Fruit fly (Drosophila melanogaster) whole organism: ENCODE results near the gene udt.

Experiments used
- CG8478 ChIP-seq: fragments of >200 bp; optimal IDR thresholded peaks from 2 replicates; lab custom pipeline; 2018; ENCODE audit warnings: inconsistent platforms
- Dll ChIP-seq: fragments of >200 bp; optimal IDR thresholded peaks from 2 replicates; lab custom pipeline; 2017
- EcR ChIP-seq, 2 experiments: fragments of >200 bp; optimal IDR thresholded peaks; 2 replicates each; lab custom pipeline; 2017; ENCODE audit warnings: missing biosample characterization in 2 of 2, missing genetic modification characterization in 2 of 2, missing genetic modification reagents in 2 of 2
- pan ChIP-seq: fragments of >200 bp; optimal IDR thresholded peaks from 2 replicates; lab custom pipeline; 2017
- psq ChIP-seq: fragments of >200 bp; optimal IDR thresholded peaks from 2 replicates; lab custom pipeline; 2017
- usp ChIP-seq: fragments of >200 bp; optimal IDR thresholded peaks from 2 replicates; lab custom pipeline; 2017; ENCODE audit warnings: missing biosample characterization, missing genetic modification characterization, mixed read lengths

The udt gene

DNA sequence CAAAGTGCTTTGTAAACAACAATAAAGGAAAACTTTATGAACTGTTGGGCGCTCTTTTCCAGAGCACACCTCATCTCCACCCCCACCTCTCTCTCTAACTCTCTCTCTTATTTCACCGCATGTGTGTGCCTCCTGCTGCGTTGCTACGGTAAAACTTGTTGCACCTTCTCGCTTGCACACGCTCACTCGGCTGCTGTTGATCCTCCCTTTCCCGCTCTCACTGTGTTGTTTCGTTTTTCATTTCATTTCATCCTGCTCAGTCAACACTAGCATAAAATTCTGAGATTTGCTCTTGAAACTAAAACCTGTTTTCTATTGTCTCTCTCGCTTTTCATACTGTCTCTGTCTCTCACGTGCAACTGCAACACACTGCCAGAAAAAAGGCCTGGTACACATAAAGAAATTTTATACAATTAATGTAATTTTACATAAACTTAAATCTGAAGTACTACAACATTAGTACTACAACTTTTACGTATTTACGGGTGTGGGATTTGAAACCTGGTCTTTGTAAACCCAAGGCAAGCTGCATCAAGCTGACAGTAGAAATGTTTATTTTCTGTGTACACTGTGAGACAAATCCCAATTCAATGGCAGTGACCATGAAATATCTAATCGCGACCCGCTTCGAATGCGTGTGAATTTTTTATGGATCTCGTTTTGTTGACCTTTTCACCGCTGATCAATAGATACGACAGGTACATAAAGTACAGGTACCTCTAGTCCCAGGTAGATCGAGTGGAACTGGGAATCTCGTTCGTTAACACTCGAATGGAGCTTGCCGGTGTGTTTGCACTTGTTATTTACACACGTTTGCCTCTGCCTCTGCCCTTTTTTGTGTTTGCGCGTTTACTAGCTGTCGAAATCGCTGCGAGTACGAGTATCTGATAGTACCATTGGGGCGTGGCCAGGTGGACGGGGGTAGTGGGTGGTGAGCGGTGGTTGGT lies 19.7 kb upstream of the udt start:
- no peak for TF ChIP-seq CG8478
- no peak for TF ChIP-seq pan (lab: Kevin White, UChicago)
- TF ChIP-seq EcR (GFP tag; optimal IDR thresholded peaks at IDR 0.05; lab: Kevin White, UChicago): no peak
- no peak for TF ChIP-seq Dll (lab: Kevin White, UChicago)
- no peak for TF ChIP-seq usp (GFP tag; lab: Kevin White, UChicago)
- no peak for TF ChIP-seq psq (lab: Kevin White, UChicago)

DNA sequence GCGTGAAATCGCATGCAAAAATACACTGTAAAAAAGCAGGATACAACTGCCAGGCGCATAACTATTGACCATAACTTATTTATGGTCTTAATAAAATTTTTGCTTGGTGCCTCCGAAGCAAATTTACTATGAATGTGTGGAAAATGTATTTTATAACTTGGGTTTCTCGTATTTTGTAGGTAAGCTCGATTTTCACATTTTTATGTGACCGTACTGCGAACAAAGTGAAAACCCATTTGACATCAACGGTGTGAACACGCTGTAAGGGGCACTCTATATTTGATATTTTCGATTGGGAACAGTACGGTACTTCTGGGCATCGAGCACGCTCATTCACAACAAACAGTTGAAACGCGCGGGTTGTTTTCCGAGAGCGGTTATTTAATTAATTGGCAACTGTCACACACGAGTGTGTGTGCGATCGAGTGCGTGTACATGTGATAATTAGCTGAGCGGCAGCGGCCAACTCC lies 18.4 kb upstream of the udt start, which contains the start of the genes Nup98-96 and mbc:
Nup98-96 (minus strand) TSS at position 156 of the 470 bp plus-strand sequence.
mbc (plus strand) TSS at position 300 of the 470 bp plus-strand sequence.
- TF ChIP-seq Dll (lab: Kevin White, UChicago) (no peak), EcR (GFP tag; optimal IDR thresholded peaks at IDR 0.05; lab: Kevin White, UChicago) (no peak), usp (GFP tag; lab: Kevin White, UChicago) (no peak), psq (lab: Kevin White, UChicago) (no peak)

DNA sequence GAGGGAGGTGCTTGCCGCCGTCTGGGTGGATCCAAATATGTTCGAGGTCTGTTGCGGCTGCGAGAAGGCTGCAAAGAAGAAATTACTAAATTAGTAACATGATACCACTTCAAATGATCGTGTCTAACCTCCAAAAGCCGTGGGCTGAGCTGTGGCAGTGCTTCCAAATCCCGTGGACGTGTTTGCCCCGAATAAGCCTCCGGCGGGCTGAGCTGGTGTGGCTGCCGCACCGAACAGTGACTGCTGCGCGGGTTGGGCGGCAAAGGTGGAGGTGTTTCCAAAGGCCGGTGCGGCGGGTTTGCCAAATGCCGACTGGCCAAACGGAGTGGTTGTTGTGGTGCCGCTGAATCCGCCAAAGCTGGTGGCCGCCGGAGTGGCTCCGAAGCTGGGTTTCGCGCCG lies 17.7 kb upstream of the udt start:
- TF ChIP-seq pan (lab: Kevin White, UChicago) (no peak), usp (GFP tag; lab: Kevin White, UChicago) (no peak), EcR (GFP tag; optimal IDR thresholded peaks at IDR 0.05; lab: Kevin White, UChicago) (no peak), CG8478 (no peak), psq (lab: Kevin White, UChicago) (no peak), Dll (lab: Kevin White, UChicago) (no peak)

DNA sequence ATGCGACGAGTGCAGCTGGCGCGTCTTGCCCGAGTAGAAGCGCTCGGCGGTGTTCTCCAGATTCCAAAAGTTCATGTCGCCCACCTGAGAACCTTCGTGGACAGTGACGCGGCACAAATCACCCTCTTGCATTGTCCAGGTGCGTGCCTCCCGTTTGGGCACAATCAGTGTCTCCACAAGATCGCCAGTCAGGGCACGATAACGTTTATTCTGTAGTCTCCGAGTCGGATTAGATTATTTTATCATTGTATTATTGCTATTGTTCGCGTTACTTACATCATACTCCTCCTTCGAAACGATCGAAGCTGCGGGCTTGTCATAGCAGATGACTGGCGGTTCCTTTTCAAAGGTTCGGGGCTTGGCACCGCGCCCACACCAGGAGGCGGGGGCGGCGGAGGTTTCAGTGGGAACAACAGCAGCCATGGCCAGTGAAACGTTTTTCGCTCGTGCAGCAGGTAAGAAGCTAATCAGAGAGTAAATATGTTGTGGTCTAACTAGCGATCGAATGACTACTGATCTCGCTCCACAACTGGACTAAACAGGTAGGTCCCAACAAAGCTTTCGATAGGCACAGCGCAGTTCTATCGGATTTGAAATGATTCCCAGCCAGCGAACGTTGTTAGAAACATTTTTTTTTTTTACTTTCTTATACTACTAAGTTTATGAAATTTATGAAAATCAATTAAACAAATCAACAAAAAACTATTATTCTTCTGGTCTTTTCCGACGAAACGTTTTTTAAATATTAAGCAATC lies 10.7 kb upstream of the udt start, which contains the start of gene CG10208:
CG10208 (minus strand) TSS at position 518 of the 755 bp plus-strand sequence.
- TF ChIP-seq psq (lab: Kevin White, UChicago) (no peak), EcR (GFP tag; optimal IDR thresholded peaks at IDR 0.05; lab: Kevin White, UChicago) (no peak), usp (GFP tag; lab: Kevin White, UChicago) (no peak), Dll (lab: Kevin White, UChicago) (no peak), pan (lab: Kevin White, UChicago) (no peak), CG8478 (no peak)

dm6 chr3R:23772808-23773207 lies 9.7 kb upstream of the udt start, which contains the start of gene tst:
tst (minus strand) TSS chr3R:23772859.
- TF ChIP-seq CG8478 (no peak), usp (GFP tag; lab: Kevin White, UChicago) (no peak), psq (lab: Kevin White, UChicago) (no peak), EcR (GFP tag; optimal IDR thresholded peaks at IDR 0.05; lab: Kevin White, UChicago) (no peak), pan (lab: Kevin White, UChicago) (no peak), Dll (lab: Kevin White, UChicago) (no peak)

dm6 chr3R:23767417-23767853 lies 4.4 kb upstream of the udt start, which contains the start of the genes CG10214 and CG10375:
CG10214 (minus strand) TSS chr3R:23767488.
CG10375 (plus strand) TSS chr3R:23767712.
- TF ChIP-seq psq (lab: Kevin White, UChicago) (no peak), usp (GFP tag; lab: Kevin White, UChicago) (no peak), Dll (lab: Kevin White, UChicago) (no peak), CG8478 (no peak), EcR (GFP tag; optimal IDR thresholded peaks at IDR 0.05; lab: Kevin White, UChicago) (no peak), pan (lab: Kevin White, UChicago) (no peak)

DNA sequence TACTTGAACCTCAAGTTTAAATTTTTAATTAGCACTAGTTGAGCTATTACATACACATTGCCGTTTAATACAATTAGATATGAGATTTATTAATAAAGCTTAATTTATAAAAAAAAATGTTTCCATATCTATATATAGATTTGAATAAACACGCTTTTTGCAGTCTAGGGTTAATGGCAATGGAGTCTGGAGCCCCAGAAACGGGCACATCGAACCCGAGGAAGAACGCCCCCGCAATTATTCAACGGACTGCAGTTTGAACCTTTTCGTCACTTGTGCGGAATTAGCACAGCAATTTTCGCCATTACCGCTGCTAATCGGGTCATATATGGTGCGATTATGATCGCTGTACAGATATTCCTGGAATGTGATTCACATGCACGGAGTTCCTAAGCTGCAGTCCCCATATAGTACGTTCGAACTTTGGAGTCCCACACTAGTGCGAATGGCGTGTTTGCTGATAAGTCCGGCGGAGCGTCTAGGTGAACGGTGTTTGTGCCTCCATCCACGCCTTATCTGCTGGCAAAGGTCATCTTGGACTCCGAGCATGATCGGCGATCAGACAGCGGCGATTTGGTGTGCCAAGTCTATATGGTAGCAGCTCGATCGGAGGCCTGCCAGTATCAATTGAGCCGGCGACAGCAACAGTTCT lies 685 bp upstream of the udt start, which contains the start of gene Lsd-1:
Lsd-1 (plus strand) TSS at position 236 of the 652 bp plus-strand sequence.
- TF ChIP-seq psq (lab: Kevin White, UChicago) (no peak), Dll (lab: Kevin White, UChicago) (no peak), pan (lab: Kevin White, UChicago) (no peak), CG8478 (no peak), usp (GFP tag; lab: Kevin White, UChicago) (no peak), EcR (GFP tag; optimal IDR thresholded peaks at IDR 0.05; lab: Kevin White, UChicago) (no peak)

- no peak for TF ChIP-seq psq (lab: Kevin White, UChicago)
- no peak for TF ChIP-seq Dll (lab: Kevin White, UChicago)
- TF ChIP-seq usp (GFP tag; lab: Kevin White, UChicago): no peak
Observed at dm6 chr3R:23760219-23761018, 2.6 kb downstream of the udt start, which contains the start of gene SdhD. SdhD (minus strand) TSS chr3R:23760600.

DNA sequence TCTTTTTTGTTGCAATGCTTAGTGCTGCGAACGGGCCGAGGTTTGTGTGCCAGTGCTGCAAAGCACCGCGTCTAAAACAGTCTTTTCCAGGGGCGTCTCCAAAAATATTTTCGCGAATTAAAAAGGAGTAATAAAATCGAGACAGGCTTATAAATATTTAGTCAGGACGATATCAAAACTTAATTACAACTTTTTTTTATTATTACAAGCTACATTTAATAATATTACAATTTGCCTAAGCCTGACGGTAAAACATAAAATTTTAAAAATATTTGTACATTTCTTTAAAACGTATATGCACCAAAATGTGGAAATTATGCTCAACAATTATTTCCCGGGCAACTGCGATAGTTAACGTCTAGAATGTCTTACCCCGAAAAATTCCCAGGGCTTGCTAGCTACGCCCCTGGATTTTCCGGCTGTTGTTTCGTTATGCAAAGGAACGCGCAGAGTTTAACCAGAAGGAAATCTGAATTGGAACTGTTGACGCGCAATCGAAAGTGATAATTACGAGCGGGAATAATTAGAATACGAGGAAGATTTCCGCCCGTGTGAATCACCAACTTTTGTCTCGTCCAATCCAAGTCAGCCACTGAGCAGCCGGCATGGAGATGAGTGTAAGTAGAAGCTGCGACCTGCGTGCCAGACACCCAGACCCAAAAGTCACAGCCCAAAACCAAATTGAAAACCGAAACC lies 5.0 kb downstream of the udt start, which contains the start of the genes PTPMT1 and Hrd3:
PTPMT1 (plus strand) TSS at position 428 of the 696 bp plus-strand sequence.
Hrd3 (minus strand) TSS at position 646 of the 696 bp plus-strand sequence.
- no peak for TF ChIP-seq pan (lab: Kevin White, UChicago)
- TF ChIP-seq CG8478: no peak
- no peak for TF ChIP-seq Dll (lab: Kevin White, UChicago)
- no peak for TF ChIP-seq EcR (GFP tag; optimal IDR thresholded peaks at IDR 0.05; lab: Kevin White, UChicago)
- TF ChIP-seq psq (lab: Kevin White, UChicago): no peak
- no peak for TF ChIP-seq usp (GFP tag; lab: Kevin White, UChicago)
